Fruit fly (Drosophila melanogaster) ovary, adult (tissue): ENCODE data around the gene Tbh.

Source experiments
- CG17801 ChIP-seq: fragments of 200-800 bp; optimal IDR thresholded peaks from 2 replicates; lab custom pipeline; 2019; ENCODE audit warnings: missing biosample characterization, mild to moderate bottlenecking, missing genetic modification characterization, moderate library complexity; ENCODE audit not compliant: partially characterized antibody

The Tbh gene

DNA sequence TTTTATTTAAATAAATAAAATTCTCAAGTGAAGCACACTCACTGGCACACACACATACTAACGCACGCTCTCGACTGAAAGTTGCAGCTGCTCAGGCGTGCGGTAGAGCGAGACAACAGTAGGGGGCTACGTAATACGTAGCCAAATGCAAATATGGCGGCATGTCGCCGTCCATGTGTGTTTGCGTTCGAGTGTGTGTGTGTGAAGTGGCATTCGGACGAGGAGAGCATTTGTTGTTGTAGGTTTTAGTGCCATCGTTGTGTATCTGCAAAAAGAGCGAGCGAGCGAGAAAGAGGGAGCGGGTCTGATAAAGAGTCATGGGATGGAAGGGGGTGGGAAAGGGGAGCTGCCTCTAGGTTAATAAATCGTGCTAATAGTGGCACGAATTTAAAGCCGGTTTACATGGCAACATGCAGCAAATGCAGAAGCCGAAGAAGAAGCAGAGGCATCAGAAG is 63.0 kb downstream of the Tbh start:
- no peak for TF ChIP-seq CG17801 (GFP tag; lab: Kevin White, UChicago)

DNA sequence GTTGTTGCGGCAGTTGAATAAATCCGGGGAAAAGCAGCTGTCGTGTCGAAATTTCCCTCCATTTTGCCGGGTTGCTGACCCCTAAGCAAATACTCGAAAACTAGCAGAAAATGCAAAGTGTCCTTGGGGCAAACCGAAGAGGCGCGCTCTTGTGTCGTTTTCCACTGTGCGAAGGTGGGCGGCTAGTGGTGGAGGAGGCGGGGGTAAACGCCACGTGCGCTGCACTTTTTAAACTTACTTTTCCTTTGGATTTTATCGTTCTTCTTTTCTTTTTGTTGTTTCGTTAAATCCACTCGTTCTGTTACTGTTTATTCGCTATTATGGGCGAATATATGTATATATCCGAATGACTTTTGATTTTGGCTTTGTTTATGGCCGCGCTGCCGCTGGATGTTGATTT is 64.1 kb downstream of the Tbh start:
- TF ChIP-seq CG17801 (GFP tag; lab: Kevin White, UChicago) = no peak

DNA sequence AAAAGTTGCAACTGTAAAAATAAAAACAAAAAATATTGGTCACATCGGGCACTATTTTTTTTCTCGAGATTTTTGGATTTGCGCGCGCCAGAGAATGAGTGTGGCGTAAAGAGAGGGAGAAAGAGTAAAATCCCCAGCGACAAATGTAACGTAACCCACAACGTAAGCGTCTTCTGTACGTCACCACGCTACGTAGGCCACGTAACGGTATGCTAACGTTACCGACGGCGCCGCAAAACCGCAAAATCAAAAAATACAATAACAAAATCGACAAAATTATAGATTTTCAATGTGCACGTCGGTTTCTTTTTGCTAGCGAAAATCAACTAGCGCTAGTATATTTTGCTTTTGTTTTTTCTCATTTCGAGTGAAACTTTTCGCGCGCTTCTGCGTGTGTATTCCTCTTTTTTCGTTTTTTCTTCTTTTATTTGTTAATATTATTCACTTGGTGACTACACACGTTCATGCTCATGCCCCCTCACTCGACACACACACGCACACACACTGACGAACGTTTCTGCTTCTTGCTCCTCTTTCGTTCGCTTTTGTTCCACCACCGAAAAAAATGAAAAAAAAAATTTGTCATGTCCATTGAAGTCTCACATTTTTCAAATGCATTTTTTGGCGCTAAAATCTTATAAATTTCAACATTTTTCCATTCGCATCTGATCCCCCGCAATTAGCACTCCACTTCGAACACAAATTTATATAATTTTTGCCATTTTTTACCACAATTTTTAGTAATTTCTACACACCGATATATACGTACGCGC is 64.8 kb downstream of the Tbh start:
- TF ChIP-seq CG17801 (GFP tag; lab: Kevin White, UChicago) = peak; percentile 70

dm6 chrX:8060921-8061270 is 65.4 kb downstream of the Tbh start:
- TF ChIP-seq CG17801 (GFP tag; lab: Kevin White, UChicago) = peak; percentile 35

DNA sequence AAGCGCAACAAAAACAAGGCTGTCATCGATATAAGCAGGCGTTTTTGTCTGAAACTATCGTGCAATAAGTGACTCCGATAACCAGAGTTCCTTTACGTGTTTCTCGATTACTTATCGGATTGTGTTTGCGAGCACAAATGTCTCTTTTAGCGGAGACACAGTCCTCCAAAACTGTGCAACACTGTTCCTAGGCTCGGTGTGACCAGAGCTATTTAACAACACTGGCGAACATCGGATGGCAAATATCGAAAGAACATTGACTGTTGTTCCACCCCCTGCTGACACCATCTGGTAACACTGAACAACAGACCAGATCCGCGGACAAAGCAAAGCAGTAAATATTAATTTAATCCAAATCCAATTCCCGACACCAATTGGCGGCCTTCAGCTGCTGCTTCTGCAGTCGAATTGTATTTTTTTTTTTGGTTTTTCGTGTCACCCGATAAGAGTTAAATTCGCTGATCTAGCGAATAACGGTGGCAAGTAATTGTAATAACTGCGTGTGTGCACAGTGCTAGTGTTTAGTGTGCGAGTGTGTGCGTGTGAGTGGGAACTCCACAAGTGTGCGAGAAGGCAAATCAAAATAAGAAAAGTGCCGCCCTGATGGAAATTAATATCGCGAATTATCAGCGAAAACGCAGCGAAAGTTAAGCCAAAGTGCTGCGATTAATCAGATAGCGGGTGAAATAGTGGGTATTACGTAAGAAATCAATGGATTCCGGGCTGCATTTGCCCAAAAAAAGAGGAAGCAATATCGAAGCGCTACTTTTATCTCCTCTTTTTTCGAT is 66.1 kb downstream of the Tbh start, which contains the start of gene mys:
Gene mys (plus strand): TSS at position 254 of the 788 bp plus-strand sequence.
- TF ChIP-seq CG17801 (GFP tag; lab: Kevin White, UChicago) = no peak

dm6 chrX:8062180-8062480 is 66.6 kb downstream of the Tbh start:
- no peak for TF ChIP-seq CG17801 (GFP tag; lab: Kevin White, UChicago)

DNA sequence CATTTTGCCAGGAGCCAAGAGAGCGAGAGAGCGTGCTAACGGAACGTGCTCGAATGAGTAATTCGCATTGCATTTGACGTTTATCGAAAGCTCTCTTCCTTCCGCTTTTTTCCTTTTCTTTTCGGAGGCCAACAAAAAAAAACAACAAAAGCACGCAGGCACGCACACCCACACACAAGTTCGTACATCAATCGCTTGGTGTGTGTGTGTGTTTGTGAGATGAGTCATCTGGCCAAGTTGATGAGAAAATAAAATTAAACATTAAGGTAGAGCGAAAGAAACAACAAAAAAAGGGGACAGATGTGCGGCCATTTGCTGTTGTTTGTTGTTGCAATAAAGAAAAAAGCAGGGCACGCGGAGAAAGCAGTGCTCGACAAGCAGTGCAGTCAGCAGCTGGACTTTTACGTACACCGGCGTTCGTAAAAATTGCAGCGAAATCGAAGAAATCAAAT is 67.8 kb downstream of the Tbh start:
- TF ChIP-seq CG17801 (GFP tag; lab: Kevin White, UChicago) = no peak

dm6 chrX:8075300-8075927 is 79.9 kb downstream of the Tbh start, which contains the start of the genes Upf2 and CG1571:
Gene Upf2 (minus strand): TSS chrX:8075466.
Gene CG1571 (plus strand): TSS chrX:8075877.
- no peak for TF ChIP-seq CG17801 (GFP tag; lab: Kevin White, UChicago)
